Fruit fly (Drosophila melanogaster): ENCODE results near the gene Nepl8.
A peak's percentile ranks its signal among the peaks of the same experiment; 100 is the strongest.

Nepl8 gene

DNA sequence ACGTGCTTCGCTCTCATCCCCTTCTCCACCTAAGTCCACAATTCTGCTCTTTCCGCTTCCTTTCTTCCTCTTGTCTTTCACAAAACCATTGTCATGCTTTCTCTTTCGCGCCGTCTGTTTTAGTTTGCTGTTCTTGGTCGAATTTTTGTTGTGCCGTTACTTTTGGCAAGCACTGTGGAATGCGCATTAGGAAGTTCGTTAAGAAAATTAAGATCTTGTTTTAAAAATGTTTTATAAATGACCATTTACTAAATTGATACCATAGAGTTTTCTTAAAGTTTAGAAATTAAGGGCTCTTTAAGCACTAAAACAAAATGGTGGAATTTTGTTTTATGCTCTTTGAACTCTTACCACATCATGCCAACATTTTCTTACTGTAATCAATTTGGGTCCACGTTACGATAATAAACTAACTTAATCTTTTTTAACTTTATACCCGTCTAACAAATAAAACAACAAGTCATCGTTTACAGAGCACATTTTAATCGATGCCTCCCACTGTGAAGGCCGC lies 47.2 kb downstream of the Nepl8 start (continued):
- TF ChIP-seq dmrt11E (tag; optimal IDR thresholded peaks at IDR 0.05) (no peak), vvl (GFP tag; IDR thresholded peaks at IDR 0.05) (0 out of 2 replicates have a peak, but pooled peaks have one; percentile 29), CG31441 (GFP tag; IDR thresholded peaks at IDR 0.05) (no peak; the same call in 1 of the 2 replicates), oc (tag; optimal IDR thresholded peaks at IDR 0.05) (no peak), CG10959 (GFP tag; IDR thresholded peaks at IDR 0.05) (no peak), slou (GFP tag; optimal IDR thresholded peaks at IDR 0.05) (peak; percentile 89), emc (GFP tag; optimal IDR thresholded peaks at IDR 0.05) (peak; percentile 12), ap (GFP tag; IDR thresholded peaks at IDR 0.05) (no peak), p53 (GFP tag; optimal IDR thresholded peaks at IDR 0.05) (peak; percentile 13), CG5180 (GFP tag; optimal IDR thresholded peaks at IDR 0.05) (no peak), hth (optimal IDR thresholded peaks at IDR 0.05) (no peak), Sox102F (GFP tag; optimal IDR thresholded peaks at IDR 0.05) (peak; percentile 83), Rx (GFP tag; IDR thresholded peaks at IDR 0.05) (peak; percentile 28; the same call in 1 of the 2 replicates), CG17186 (GFP tag; optimal IDR thresholded peaks at IDR 0.05) (no peak), tin (GFP tag; optimal IDR thresholded peaks at IDR 0.05) (peak; percentile 34), CG10209 (GFP tag; optimal IDR thresholded peaks at IDR 0.05) (peak; percentile 60), pan (optimal IDR thresholded peaks at IDR 0.05) (no peak), pan (GFP tag; optimal IDR thresholded peaks at IDR 0.05 in 1 of 2, IDR thresholded peaks at IDR 0.05 in 1 of 2) (peak in 1 of 2 experiments; percentile 57), D (optimal IDR thresholded peaks at IDR 0.05) (no peak), D (GFP tag; optimal IDR thresholded peaks at IDR 0.05) (peak; percentile 36), CG1603 (tag; optimal IDR thresholded peaks at IDR 0.05) (peak; percentile 13), phol (tag; optimal IDR thresholded peaks at IDR 0.05) (peak; percentile 84), CG34422 (GFP tag; IDR thresholded peaks at IDR 0.05) (no peak), CG10565 (GFP tag; optimal IDR thresholded peaks at IDR 0.05) (no peak), Tbp (GFP tag; optimal IDR thresholded peaks at IDR 0.05) (no peak), CG7357 (GFP tag; IDR thresholded peaks at IDR 0.05) (peak; percentile 57; the same call in 2 of the 3 replicates), az2 (GFP tag; optimal IDR thresholded peaks at IDR 0.05) (peak; percentile 50), CG8388 (GFP tag; optimal IDR thresholded peaks at IDR 0.05) (peak; percentile 86), HLH54F (GFP tag; optimal IDR thresholded peaks at IDR 0.05) (peak; percentile 88), NfI (GFP tag; optimal IDR thresholded peaks at IDR 0.05) (peak; percentile 84), CG7928 (GFP tag; optimal IDR thresholded peaks at IDR 0.05) (peak; percentile 34), CG18476 (GFP tag; optimal IDR thresholded peaks at IDR 0.05) (peak; percentile 59), Dbx (GFP tag; IDR thresholded peaks at IDR 0.05) (peak; percentile 77), Mad (GFP tag; optimal IDR thresholded peaks at IDR 0.05) (peak; percentile 63), Dll (GFP tag; IDR thresholded peaks at IDR 0.05; ENCODE audit: partially characterized antibody) (no peak), CG32767 (GFP tag; IDR thresholded peaks at IDR 0.05) (peak; percentile 10; the same call in 1 of the 2 replicates), usp (GFP tag; optimal IDR thresholded peaks at IDR 0.05) (no peak), CG2889 (GFP tag; IDR thresholded peaks at IDR 0.05) (0 out of 3 replicates have a peak, but pooled peaks have one; percentile 9), Trl (optimal IDR thresholded peaks at IDR 0.05) (peak in 1 of 2 experiments; percentile 41), Trl (GFP tag; optimal IDR thresholded peaks at IDR 0.05) (peak; percentile 63), z (GFP tag; IDR thresholded peaks at IDR 0.05) (no peak), Sry-δ (GFP tag; optimal IDR thresholded peaks at IDR 0.05) (no peak), B-H2 (GFP tag; optimal IDR thresholded peaks at IDR 0.05) (peak; percentile 64), CG42726 (GFP tag; IDR thresholded peaks at IDR 0.05; ENCODE audit: partially characterized antibody) (no peak), CG31224 (GFP tag; IDR thresholded peaks at IDR 0.05) (0 out of 2 replicates have a peak, but pooled peaks have one; percentile 34), sima (GFP tag; optimal IDR thresholded peaks at IDR 0.05) (peak; percentile 53), CG1832 (GFP tag; optimal IDR thresholded peaks at IDR 0.05) (peak; percentile 19), lilli (GFP tag; optimal IDR thresholded peaks at IDR 0.05) (peak; percentile 89), B-H1 (GFP tag; IDR thresholded peaks at IDR 0.05) (peak; percentile 22; the same call in 1 of the 3 replicates), grn (GFP tag; optimal IDR thresholded peaks at IDR 0.05) (no peak), CG11456 (GFP tag; IDR thresholded peaks at IDR 0.05) (no peak), CG2678 (tag; optimal IDR thresholded peaks at IDR 0.05) (peak; percentile 91)

Measured in whole organism, embryonic.